Worm (Caenorhabditis elegans) whole organism, mixed stage, embryonic: Measurements from ENCODE around the gene nspc-15.

Experiments
- bed-3 ChIP-seq: fragments of 200-800 bp; sonication (Bioruptor generic); optimal IDR thresholded peaks from 3 replicates; lab custom pipeline; 2018; ENCODE audit warnings: mild to moderate bottlenecking, missing genetic modification characterization, moderate library complexity, missing compliant biosample characterization
- blmp-1 ChIP-seq: fragments of 150-350 bp; optimal IDR thresholded peaks from 2 replicates; lab custom pipeline; 2014; ENCODE audit warnings: missing biosample characterization, missing genetic modification characterization
- ceh-39 ChIP-seq: fragments of 150-350 bp; optimal IDR thresholded peaks from 2 replicates; lab custom pipeline; 2014; ENCODE audit warnings: missing biosample characterization, missing genetic modification characterization
- ceh-43 ChIP-seq: fragments of 200-800 bp; sonication (Bioruptor generic); optimal IDR thresholded peaks from 2 replicates; lab custom pipeline; 2018; ENCODE audit warnings: mild to moderate bottlenecking, missing genetic modification characterization, moderate library complexity, missing compliant biosample characterization
- ceh-83 ChIP-seq: fragments of 200-800 bp; sonication (Bioruptor generic); optimal IDR thresholded peaks from 2 replicates; lab custom pipeline; 2018; ENCODE audit warnings: mild to moderate bottlenecking, missing genetic modification characterization, missing compliant biosample characterization
- ces-1 ChIP-seq: fragments of 150-350 bp; optimal IDR thresholded peaks from 2 replicates; lab custom pipeline; 2014; ENCODE audit warnings: missing biosample characterization, missing genetic modification reagents, missing genetic modification characterization
- cnd-1 ChIP-seq: fragments of 200-800 bp; sonication (Bioruptor generic); optimal IDR thresholded peaks from 2 replicates; lab custom pipeline; 2018; ENCODE audit warnings: mild to moderate bottlenecking, missing genetic modification characterization, missing compliant biosample characterization
- drap-1 ChIP-seq: fragments of 200-800 bp; sonication (Bioruptor generic); optimal IDR thresholded peaks from 3 replicates; lab custom pipeline; 2018; ENCODE audit warnings: mild to moderate bottlenecking, missing genetic modification characterization, missing compliant biosample characterization
- elt-3 ChIP-seq: fragments of 150-350 bp; optimal IDR thresholded peaks from 2 replicates; lab custom pipeline; 2014; ENCODE audit warnings: missing biosample characterization, missing genetic modification characterization
- ham-2 ChIP-seq: fragments of 200-800 bp; sonication (Bioruptor generic); optimal IDR thresholded peaks from 2 replicates; lab custom pipeline; 2018; ENCODE audit warnings: mild to moderate bottlenecking, missing genetic modification characterization, missing compliant biosample characterization
- lin-32 ChIP-seq: fragments of 200-800 bp; sonication (Bioruptor generic); optimal IDR thresholded peaks from 2 replicates; lab custom pipeline; 2018; ENCODE audit warnings: mild to moderate bottlenecking, missing genetic modification characterization, missing compliant biosample characterization
- lsy-2 ChIP-seq: fragments of 150-350 bp; optimal IDR thresholded peaks from 2 replicates; lab custom pipeline; 2014; ENCODE audit warnings: missing biosample characterization, missing genetic modification characterization
- mab-5 ChIP-seq: fragments of 150-350 bp; optimal IDR thresholded peaks from 2 replicates; lab custom pipeline; 2014; ENCODE audit warnings: missing biosample characterization, missing genetic modification characterization
- mep-1 ChIP-seq: fragments of 150-350 bp; optimal IDR thresholded peaks from 2 replicates; lab custom pipeline; 2017; ENCODE audit warnings: missing biosample characterization, missing genetic modification reagents, missing genetic modification characterization, inconsistent platforms
- nhr-2 ChIP-seq: fragments of 150-350 bp; optimal IDR thresholded peaks from 2 replicates; lab custom pipeline; 2014; ENCODE audit warnings: missing biosample characterization, missing genetic modification characterization
- nhr-237 ChIP-seq: fragments of 150-350 bp; optimal IDR thresholded peaks from 2 replicates; lab custom pipeline; 2014; ENCODE audit warnings: missing biosample characterization, missing genetic modification characterization
- nhr-28 ChIP-seq: fragments of 150-350 bp; optimal IDR thresholded peaks from 2 replicates; lab custom pipeline; 2014; ENCODE audit warnings: missing biosample characterization, missing genetic modification characterization
- nhr-76 ChIP-seq: sonication (generic microtip); optimal IDR thresholded peaks from 2 replicates; lab custom pipeline; 2017; ENCODE audit warnings: missing biosample characterization, missing genetic modification characterization
- pha-4 ChIP-seq: fragments of 150-350 bp; optimal IDR thresholded peaks from 2 replicates; lab custom pipeline; 2018; ENCODE audit warnings: missing biosample characterization, missing genetic modification reagents, missing genetic modification characterization
- sem-2 ChIP-seq: fragments of 200-800 bp; sonication (Bioruptor generic); optimal IDR thresholded peaks from 2 replicates; lab custom pipeline; 2018; ENCODE audit warnings: mild to moderate bottlenecking, missing genetic modification characterization, missing compliant biosample characterization
- snpc-4 ChIP-seq: fragments of 150-350 bp; optimal IDR thresholded peaks from 2 replicates; lab custom pipeline; 2014; ENCODE audit warnings: missing biosample characterization, missing genetic modification characterization
- sptf-1 ChIP-seq: sonication (generic microtip); optimal IDR thresholded peaks from 2 replicates; lab custom pipeline; 2017; ENCODE audit warnings: mild to moderate bottlenecking, missing genetic modification characterization, moderate library complexity, missing compliant biosample characterization
- tbx-8 ChIP-seq: fragments of 200-800 bp; sonication (Bioruptor generic); optimal IDR thresholded peaks from 2 replicates; lab custom pipeline; 2018; ENCODE audit warnings: mild to moderate bottlenecking, missing genetic modification characterization, moderate library complexity, missing compliant biosample characterization
- unc-120 ChIP-seq: sonication (generic microtip); optimal IDR thresholded peaks from 2 replicates; lab custom pipeline; 2017; ENCODE audit warnings: missing genetic modification characterization, missing compliant biosample characterization; ENCODE audit not compliant: poor library complexity, severe bottlenecking
- unc-39 ChIP-seq: fragments of 150-350 bp; optimal IDR thresholded peaks from 2 replicates; lab custom pipeline; 2014; ENCODE audit warnings: missing biosample characterization, missing genetic modification characterization
- unc-62 ChIP-seq: fragments of 150-350 bp; optimal IDR thresholded peaks from 2 replicates; lab custom pipeline; 2014; ENCODE audit warnings: missing biosample characterization, missing genetic modification reagents, missing genetic modification characterization
- zip-8 ChIP-seq: fragments of 150-350 bp; optimal IDR thresholded peaks from 2 replicates; lab custom pipeline; 2014; ENCODE audit warnings: missing biosample characterization, missing genetic modification characterization
- ztf-11 ChIP-seq: fragments of 150-350 bp; optimal IDR thresholded peaks from 2 replicates; lab custom pipeline; 2014; ENCODE audit warnings: missing biosample characterization, missing genetic modification characterization

The nspc-15 gene

ce11 chrX:12360444-12360843 lies at the start of gene nspc-15, which contains the start of gene F19H6.6:
Gene nspc-15, plus strand, starts transcription at chrX:12360744.
Gene F19H6.6, plus strand, starts transcription at chrX:12360827.
- no peak for TF ChIP-seq elt-3 (tag; lab: Kevin White, UChicago)
- no peak for TF ChIP-seq ceh-39
- TF ChIP-seq ham-2, result no peak
- TF ChIP-seq sem-2 (GFP tag; lab: Kevin White, UChicago), result no peak
- TF ChIP-seq unc-120, result no peak
- TF ChIP-seq unc-39 (tag; lab: Kevin White, UChicago), result no peak
- TF ChIP-seq lsy-2 (tag; lab: Kevin White, UChicago), result no peak
- no peak for TF ChIP-seq sptf-1 (tag; lab: Kevin White, UChicago)
- no peak for TF ChIP-seq drap-1
- no peak for TF ChIP-seq zip-8

ce11 chrX:12313779-12314178 lies 46.8 kb upstream of the nspc-15 start:
- TF ChIP-seq mab-5 (tag; lab: Kevin White, UChicago), result no peak
- TF ChIP-seq nhr-237 (tag; lab: Kevin White, UChicago), result no peak
- TF ChIP-seq snpc-4 (tag; lab: Kevin White, UChicago), result no peak
- no peak for TF ChIP-seq ceh-43 (GFP tag; lab: Kevin White, UChicago)
- TF ChIP-seq bed-3 (GFP tag; lab: Kevin White, UChicago), result no peak
- no peak for TF ChIP-seq ces-1 (GFP tag; lab: Kevin White, UChicago)
- TF ChIP-seq tbx-8 (GFP tag; lab: Kevin White, UChicago), result no peak
- TF ChIP-seq ceh-39, result no peak
- TF ChIP-seq ztf-11 (tag; lab: Kevin White, UChicago), result no peak

- TF ChIP-seq mab-5 (tag; lab: Kevin White, UChicago), result no peak
- no peak for TF ChIP-seq tbx-8 (GFP tag; lab: Kevin White, UChicago)
- no peak for TF ChIP-seq bed-3 (GFP tag; lab: Kevin White, UChicago)
These were observed 46.1 kb upstream of the nspc-15 start for ce11 chrX:12314395-12314794.

ce11 chrX:12315268-12315667 lies 45.3 kb upstream of the nspc-15 start, which contains the start of gene xtr-2:
Gene xtr-2, plus strand, starts transcription at chrX:12315568.
- no peak for TF ChIP-seq unc-39 (tag; lab: Kevin White, UChicago)
- no peak for TF ChIP-seq lin-32
- TF ChIP-seq elt-3 (tag; lab: Kevin White, UChicago), result no peak
- TF ChIP-seq ztf-11 (tag; lab: Kevin White, UChicago), result no peak
- TF ChIP-seq snpc-4 (tag; lab: Kevin White, UChicago), result no peak
- no peak for TF ChIP-seq nhr-28
- no peak for TF ChIP-seq mab-5 (tag; lab: Kevin White, UChicago)
- no peak for TF ChIP-seq blmp-1 (tag; lab: Kevin White, UChicago)
- no peak for TF ChIP-seq ceh-43 (GFP tag; lab: Kevin White, UChicago)
- no peak for TF ChIP-seq sptf-1 (tag; lab: Kevin White, UChicago)
- TF ChIP-seq mep-1 (tag; lab: Kevin White, UChicago), result no peak

ce11 chrX:12317560-12317959 lies 43.0 kb upstream of the nspc-15 start:
- TF ChIP-seq pha-4 (tag; lab: Kevin White, UChicago) (no peak), ceh-83 (no peak), blmp-1 (tag; lab: Kevin White, UChicago) (no peak), nhr-28 (no peak), unc-62 (GFP tag; lab: Kevin White, UChicago) (no peak), nhr-2 (tag; lab: Kevin White, UChicago) (no peak), unc-39 (tag; lab: Kevin White, UChicago) (no peak), drap-1 (no peak), ceh-39 (no peak), ceh-43 (GFP tag; lab: Kevin White, UChicago) (no peak), mab-5 (tag; lab: Kevin White, UChicago) (no peak), snpc-4 (tag; lab: Kevin White, UChicago) (no peak), nhr-76 (no peak), ztf-11 (tag; lab: Kevin White, UChicago) (no peak)

ce11 chrX:12320737-12321136 lies 39.8 kb upstream of the nspc-15 start, which contains the start of gene ceh-40:
Gene ceh-40, minus strand, starts transcription at chrX:12320777.
- TF ChIP-seq cnd-1 (tag; lab: Kevin White, UChicago), result peak; percentile 36
- peak; percentile 50 for TF ChIP-seq zip-8
- TF ChIP-seq unc-62 (GFP tag; lab: Kevin White, UChicago), result peak; percentile 51
- peak; percentile 63 for TF ChIP-seq ceh-39
- no peak for TF ChIP-seq ceh-43 (GFP tag; lab: Kevin White, UChicago)
- peak; percentile 74 for TF ChIP-seq nhr-2 (tag; lab: Kevin White, UChicago)
- TF ChIP-seq, all 35 proteins: peak for 5
